Fruit fly (Drosophila melanogaster) whole organism, prepupa: ENCODE measurements around the gene CG3603.
A peak's percentile ranks its signal among the peaks of the same experiment; 100 is the strongest.

Source experiments
- Blimp-1 ChIP-seq: fragments of 200-800 bp; sonication (Bioruptor generic); optimal IDR thresholded peaks from 3 replicates; lab custom pipeline; 2017; ENCODE audit warnings: missing biosample characterization, missing genetic modification characterization, mild to moderate bottlenecking, moderate library complexity, missing genetic modification reagents
- CG11762 ChIP-seq: fragments of 200-800 bp; sonication (Bioruptor generic); optimal IDR thresholded peaks from 3 replicates; lab custom pipeline; 2016; ENCODE audit warnings: missing biosample characterization, missing genetic modification characterization; ENCODE audit not compliant: insufficient read depth
- CG1621 ChIP-seq: fragments of 200-800 bp; sonication (Bioruptor generic); optimal IDR thresholded peaks from 3 replicates; lab custom pipeline; 2018; ENCODE audit warnings: missing biosample characterization, mild to moderate bottlenecking, missing genetic modification characterization
- CG3032 ChIP-seq: fragments of 200-800 bp; optimal IDR thresholded peaks from 2 replicates; lab custom pipeline; 2019; ENCODE audit warnings: missing biosample characterization, mild to moderate bottlenecking, missing genetic modification characterization, moderate library complexity
- CG31627 ChIP-seq: fragments of 200-800 bp; sonication (Bioruptor generic); optimal IDR thresholded peaks from 3 replicates; lab custom pipeline; 2016; ENCODE audit warnings: missing biosample characterization, missing genetic modification characterization
- CG32006 ChIP-seq: fragments of 200-800 bp; sonication (Bioruptor generic); optimal IDR thresholded peaks from 3 replicates; lab custom pipeline; 2017; ENCODE audit warnings: missing biosample characterization, mild to moderate bottlenecking, missing genetic modification characterization
- CG34406 ChIP-seq: fragments of 200-800 bp; sonication (Bioruptor generic); optimal IDR thresholded peaks from 3 replicates; lab custom pipeline; 2016; ENCODE audit warnings: missing biosample characterization, missing genetic modification characterization
- CG4318 ChIP-seq: fragments of 200-800 bp; sonication (Bioruptor generic); optimal IDR thresholded peaks from 3 replicates; lab custom pipeline; 2017; ENCODE audit warnings: missing biosample characterization, mild to moderate bottlenecking, missing genetic modification characterization
- CG6163 ChIP-seq: fragments of 200-800 bp; sonication (Bioruptor generic); IDR thresholded peaks from 3 replicates; pipeline ENCODE4 v1.3.6; 2022; ENCODE audit warnings: missing biosample characterization, missing genetic modification characterization
- CG6276 ChIP-seq: fragments of 200-800 bp; sonication (Bioruptor generic); optimal IDR thresholded peaks from 2 replicates; lab custom pipeline; 2017; ENCODE audit warnings: missing biosample characterization, mild to moderate bottlenecking, missing genetic modification characterization
- CG6854 ChIP-seq: fragments of 200-800 bp; sonication (Bioruptor generic); optimal IDR thresholded peaks from 2 replicates; lab custom pipeline; 2017; ENCODE audit warnings: missing biosample characterization, mild to moderate bottlenecking, missing genetic modification characterization
- CG8632 ChIP-seq: fragments of 200-800 bp; sonication (Bioruptor generic); optimal IDR thresholded peaks from 3 replicates; lab custom pipeline; 2016; ENCODE audit warnings: missing biosample characterization, missing genetic modification characterization
- CG9139 ChIP-seq: fragments of 200-800 bp; sonication (Bioruptor generic); optimal IDR thresholded peaks from 3 replicates; lab custom pipeline; 2017; ENCODE audit warnings: missing biosample characterization, mild to moderate bottlenecking, missing genetic modification characterization
- Eip78C ChIP-seq: fragments of 200-800 bp; sonication (Bioruptor generic); peaks from one replicate; lab custom pipeline; 2016; ENCODE audit warnings: missing biosample characterization, missing genetic modification characterization
- Eip93F ChIP-seq: fragments of 200-800 bp; sonication (Bioruptor generic); optimal IDR thresholded peaks from 2 replicates; lab custom pipeline; 2016; ENCODE audit warnings: missing biosample characterization, mild to moderate bottlenecking, missing genetic modification characterization
- Ets21C ChIP-seq: fragments of 200-800 bp; sonication (Bioruptor generic); optimal IDR thresholded peaks from 3 replicates; lab custom pipeline; 2016; ENCODE audit warnings: missing biosample characterization, missing genetic modification characterization
- Gug ChIP-seq: fragments of 200-800 bp; sonication (Bioruptor generic); IDR thresholded peaks from 2 replicates; pipeline ENCODE4 v1.3.6; 2022; ENCODE audit warnings: missing biosample characterization, missing genetic modification characterization
- Hr38 ChIP-seq: sonication (Bioruptor generic); optimal IDR thresholded peaks from 2 replicates; lab custom pipeline; 2016; ENCODE audit warnings: missing biosample characterization, missing genetic modification characterization
- Hr4 ChIP-seq: fragments of 200-800 bp; sonication (Bioruptor generic); optimal IDR thresholded peaks from 3 replicates; lab custom pipeline; 2016; ENCODE audit warnings: missing biosample characterization, missing genetic modification characterization
- Lpt ChIP-seq: fragments of 200-800 bp; sonication (Bioruptor generic); optimal IDR thresholded peaks from 3 replicates; lab custom pipeline; 2016; ENCODE audit warnings: missing biosample characterization, missing genetic modification characterization
- Met ChIP-seq: fragments of 200-800 bp; sonication (Bioruptor generic); optimal IDR thresholded peaks from 3 replicates; lab custom pipeline; 2016; ENCODE audit warnings: missing biosample characterization, missing genetic modification characterization
- Smox ChIP-seq: fragments of 200-800 bp; sonication (Bioruptor generic); optimal IDR thresholded peaks from 3 replicates; lab custom pipeline; 2016; ENCODE audit warnings: missing biosample characterization, missing genetic modification characterization
- Sox15 ChIP-seq: fragments of 200-800 bp; sonication (Bioruptor generic); optimal IDR thresholded peaks from 3 replicates; lab custom pipeline; 2016; ENCODE audit warnings: missing biosample characterization, missing genetic modification characterization
- cyc ChIP-seq: fragments of 200-800 bp; sonication (Bioruptor generic); optimal IDR thresholded peaks from 3 replicates; lab custom pipeline; 2016; ENCODE audit warnings: missing biosample characterization, missing genetic modification characterization
- eg ChIP-seq: fragments of 200-800 bp; sonication (Bioruptor generic); IDR thresholded peaks from 3 replicates; pipeline ENCODE4 v1.3.6; 2022; ENCODE audit warnings: missing biosample characterization, missing genetic modification characterization
- fd85E ChIP-seq: fragments of 200-800 bp; sonication (Bioruptor generic); optimal IDR thresholded peaks from 3 replicates; lab custom pipeline; 2016; ENCODE audit warnings: missing biosample characterization, missing genetic modification characterization
- lz ChIP-seq: fragments of 200-800 bp; sonication (Bioruptor generic); optimal IDR thresholded peaks from 3 replicates; lab custom pipeline; 2016; ENCODE audit warnings: missing biosample characterization, missing genetic modification characterization
- net ChIP-seq: fragments of 200-800 bp; sonication (Bioruptor generic); optimal IDR thresholded peaks from 3 replicates; lab custom pipeline; 2016; ENCODE audit warnings: missing biosample characterization, missing genetic modification characterization
- pdm3 ChIP-seq: fragments of 200-800 bp; sonication (Bioruptor generic); optimal IDR thresholded peaks from 3 replicates; lab custom pipeline; 2016; ENCODE audit warnings: missing biosample characterization, missing genetic modification characterization
- svp ChIP-seq: fragments of 200-800 bp; sonication (Bioruptor generic); peaks from one replicate; lab custom pipeline; 2016; ENCODE audit warnings: missing biosample characterization, missing genetic modification characterization
- topi ChIP-seq: fragments of 200-800 bp; sonication (Bioruptor generic); optimal IDR thresholded peaks from 3 replicates; lab custom pipeline; 2016; ENCODE audit warnings: missing biosample characterization, missing genetic modification characterization
- vri ChIP-seq: fragments of 200-800 bp; sonication (Bioruptor generic); optimal IDR thresholded peaks from 3 replicates; lab custom pipeline; 2016; ENCODE audit warnings: missing biosample characterization, mild to moderate bottlenecking, missing genetic modification characterization

CG3603 gene

dm6 chrX:2919742-2920141 is 28.1 kb upstream of the CG3603 start, which contains the start of gene CG3588 (continued):
- peak; percentile 36 for TF ChIP-seq CG31627 (GFP tag; lab: Kevin White, UChicago)
- no peak for TF ChIP-seq CG8632
- peak; percentile 3 for TF ChIP-seq Met
- TF ChIP-seq Gug (GFP tag; lab: Robert Waterston, UW) = no peak
- no peak for TF ChIP-seq Smox (GFP tag; lab: Kevin White, UChicago)
- TF ChIP-seq svp (GFP tag; lab: Kevin White, UChicago) = peak; percentile 53
- no peak for TF ChIP-seq Blimp-1
- TF ChIP-seq lz = peak; percentile 26
- peak; percentile 40 for TF ChIP-seq topi (GFP tag; lab: Kevin White, UChicago)
- TF ChIP-seq CG6276 = no peak
- peak; percentile 57 for TF ChIP-seq Eip78C (GFP tag; lab: Kevin White, UChicago)

dm6 chrX:2927158-2927557 is 20.7 kb upstream of the CG3603 start, which contains the start of gene CG14424:
Gene CG14424, minus strand, starts transcription at chrX:2927258.
- TF ChIP-seq CG11762 = no peak
- no peak for TF ChIP-seq pdm3 (GFP tag; lab: Kevin White, UChicago)
- TF ChIP-seq CG3032 = no peak
- no peak for TF ChIP-seq lz
- no peak for TF ChIP-seq eg (GFP tag; lab: Robert Waterston, UW)

dm6 chrX:2929496-2929895 is 18.3 kb upstream of the CG3603 start, which contains the start of gene CG32793:
Gene CG32793, plus strand, starts transcription at chrX:2929796.
- TF ChIP-seq Eip93F (GFP tag; lab: Kevin White, UChicago) (no peak), Sox15 (GFP tag; lab: Kevin White, UChicago) (no peak), Hr4 (GFP tag; lab: Kevin White, UChicago) (no peak), CG6854 (GFP tag; lab: Kevin White, UChicago) (no peak), cyc (GFP tag; lab: Kevin White, UChicago) (no peak), fd85E (no peak), CG1621 (tag; lab: Kevin White, UChicago) (no peak)

- TF ChIP-seq Hr38 (GFP tag; lab: Kevin White, UChicago) = no peak
- no peak for TF ChIP-seq Blimp-1
- TF ChIP-seq Lpt = no peak
- TF ChIP-seq CG9139 (GFP tag; lab: Kevin White, UChicago) = no peak
- TF ChIP-seq Gug (GFP tag; lab: Robert Waterston, UW) = no peak
- TF ChIP-seq CG6276 = no peak
- TF ChIP-seq CG4318 (GFP tag; lab: Kevin White, UChicago) = no peak
- no peak for TF ChIP-seq net
- TF ChIP-seq CG34406 (GFP tag; lab: Kevin White, UChicago) = no peak
- no peak for TF ChIP-seq cyc (GFP tag; lab: Kevin White, UChicago)
- TF ChIP-seq, all 60 proteins: peak for 0
Observed at dm6 chrX:2934827-2935226, 13.0 kb upstream of the CG3603 start, which contains the start of gene CG3592. Gene CG3592, plus strand, starts transcription at chrX:2935127.

- TF ChIP-seq vri (GFP tag; lab: Kevin White, UChicago) (no peak), Ets21C (GFP tag; lab: Kevin White, UChicago) (no peak), Hr38 (GFP tag; lab: Kevin White, UChicago) (no peak), CG6163 (no peak), CG32006 (GFP tag; lab: Kevin White, UChicago) (no peak), svp (GFP tag; lab: Kevin White, UChicago) (no peak), net (no peak)
Observed at dm6 chrX:2936727-2937126, 11.1 kb upstream of the CG3603 start, which contains the start of gene CG3598. Gene CG3598, plus strand, starts transcription at chrX:2937027.

dm6 chrX:2938556-2938955 is 9.3 kb upstream of the CG3603 start, which contains the start of gene CG14420:
Gene CG14420, plus strand, starts transcription at chrX:2938856.
- TF ChIP-seq svp (GFP tag; lab: Kevin White, UChicago) = no peak
